Worm (Caenorhabditis elegans): Measurements from ENCODE around the gene rpa-1.

Gene rpa-1

ce11 chrII:7642016-7642653 lies 22.2 kb upstream of the rpa-1 start:
- TF ChIP-seq ceh-9 (tag; optimal IDR thresholded peaks at IDR 0.05) = no peak
- TF ChIP-seq eyg-1 (tag; optimal IDR thresholded peaks at IDR 0.05) = no peak
- TF ChIP-seq unc-55 (GFP tag; optimal IDR thresholded peaks at IDR 0.05) = peak; percentile 60
- TF ChIP-seq ceh-22 (tag; optimal IDR thresholded peaks at IDR 0.05) = no peak
- no peak for TF ChIP-seq ref-2 (tag; optimal IDR thresholded peaks at IDR 0.05)
- no peak for TF ChIP-seq che-1 (tag; optimal IDR thresholded peaks at IDR 0.05)
- peak; percentile 38 for TF ChIP-seq pros-1 (tag; optimal IDR thresholded peaks at IDR 0.05)
- no peak for TF ChIP-seq ahr-1 (tag; optimal IDR thresholded peaks at IDR 0.05)
- no peak for TF ChIP-seq ceh-48 (tag; optimal IDR thresholded peaks at IDR 0.05)
- TF ChIP-seq pat-9 (tag; optimal IDR thresholded peaks at IDR 0.05) = no peak
- peak; percentile 39 for TF ChIP-seq hlh-8 (tag; optimal IDR thresholded peaks at IDR 0.05)
- peak; percentile 95 for TF ChIP-seq ceh-18 (tag; optimal IDR thresholded peaks at IDR 0.05)
- TF ChIP-seq K09A11.1 (tag; optimal IDR thresholded peaks at IDR 0.05; ENCODE audit: insufficient read depth) = peak; percentile 2
- no peak for TF ChIP-seq zip-5 (tag; optimal IDR thresholded peaks at IDR 0.05)
- TF ChIP-seq C08G9.2 (tag; optimal IDR thresholded peaks at IDR 0.05) = no peak
- no peak for TF ChIP-seq tbx-7 (tag; optimal IDR thresholded peaks at IDR 0.05)
- TF ChIP-seq fkh-10 (GFP tag; optimal IDR thresholded peaks at IDR 0.05) = no peak
- TF ChIP-seq syd-9 (tag; optimal IDR thresholded peaks at IDR 0.05) = no peak
- TF ChIP-seq gmeb-2 (tag; optimal IDR thresholded peaks at IDR 0.05) = no peak
- TF ChIP-seq lin-11 (tag; optimal IDR thresholded peaks at IDR 0.05) = no peak
- no peak for TF ChIP-seq fkh-6 (tag; optimal IDR thresholded peaks at IDR 0.05)
- TF ChIP-seq dve-1 (tag; optimal IDR thresholded peaks at IDR 0.05) = no peak
- no peak for TF ChIP-seq ceh-14 (tag; optimal IDR thresholded peaks at IDR 0.05)
- TF ChIP-seq ceh-19 (GFP tag; optimal IDR thresholded peaks at IDR 0.05) = peak; percentile 10
- peak; percentile 67 for TF ChIP-seq nfya-1 (tag; optimal IDR thresholded peaks at IDR 0.05)
- no peak for TF ChIP-seq ets-4 (tag; optimal IDR thresholded peaks at IDR 0.05)
- TF ChIP-seq pha-4 (tag; optimal IDR thresholded peaks at IDR 0.05) = no peak
- no peak for TF ChIP-seq sox-2 (GFP tag; IDR thresholded peaks at IDR 0.05)
- TF ChIP-seq mec-3 (tag; optimal IDR thresholded peaks at IDR 0.05; ENCODE audit: borderline replicate concordance) = no peak
- no peak for TF ChIP-seq ceh-2 (tag; optimal IDR thresholded peaks at IDR 0.05)
- peak; percentile 68 for TF ChIP-seq ceh-31 (tag; optimal IDR thresholded peaks at IDR 0.05)
- no peak for TF ChIP-seq lim-6 (tag; optimal IDR thresholded peaks at IDR 0.05)
- peak; percentile 74 for TF ChIP-seq ceh-34 (tag; optimal IDR thresholded peaks at IDR 0.05)
- no peak for TF ChIP-seq ttx-3 (tag; optimal IDR thresholded peaks at IDR 0.05)
- TF ChIP-seq tbx-2 (tag; optimal IDR thresholded peaks at IDR 0.05) = peak; percentile 57
- peak; percentile 67 for TF ChIP-seq rnt-1 (tag; optimal IDR thresholded peaks at IDR 0.05)
- TF ChIP-seq sdc-2 (tag; optimal IDR thresholded peaks at IDR 0.05) = peak; percentile 23
- TF ChIP-seq nhr-11 (tag; optimal IDR thresholded peaks at IDR 0.05) = no peak
- TF ChIP-seq odd-2 (tag; optimal IDR thresholded peaks at IDR 0.05) = no peak
- no peak for TF ChIP-seq sox-4 (tag; optimal IDR thresholded peaks at IDR 0.05)
- TF ChIP-seq elt-4 (tag; optimal IDR thresholded peaks at IDR 0.05) = no peak
- peak; percentile 79 for TF ChIP-seq unc-42 (tag; optimal IDR thresholded peaks at IDR 0.05)
- no peak for TF ChIP-seq unc-3 (GFP tag; conservative IDR thresholded peaks at IDR 0.05)
- peak; percentile 5 for TF ChIP-seq unc-3 (tag; optimal IDR thresholded peaks at IDR 0.05)
- TF ChIP-seq fax-1 (tag; optimal IDR thresholded peaks at IDR 0.05) = no peak
- no peak for TF ChIP-seq pax-1 (tag; optimal IDR thresholded peaks at IDR 0.05)
- no peak for TF ChIP-seq unc-86 (tag; optimal IDR thresholded peaks at IDR 0.05)
- TF ChIP-seq npax-4 (tag; optimal IDR thresholded peaks at IDR 0.05) = no peak
- TF ChIP-seq pag-3 (tag; optimal IDR thresholded peaks at IDR 0.05; ENCODE audit: borderline replicate concordance) = no peak
- no peak for TF ChIP-seq ceh-24 (tag; optimal IDR thresholded peaks at IDR 0.05)
- TF ChIP-seq madf-2 (tag; optimal IDR thresholded peaks at IDR 0.05) = no peak
- TF ChIP-seq C38D4.7 (GFP tag; optimal IDR thresholded peaks at IDR 0.05) = no peak
- TF ChIP-seq ztf-16 (tag; optimal IDR thresholded peaks at IDR 0.05) = no peak

Measured in whole organism, late embryonic.